Fruit fly (Drosophila melanogaster) Kc167 (cell line): ENCODE results near the gene CG8852.

Experiments used
- Myc ChIP-seq: fragments of >200 bp; optimal IDR thresholded peaks from 2 replicates; lab custom pipeline; 2017; ENCODE audit warnings: missing external identifiers
- insv ChIP-seq: fragments of >200 bp; optimal IDR thresholded peaks from 3 replicates; lab custom pipeline; 2018; ENCODE audit warnings: missing external identifiers

- TF ChIP-seq insv (lab: Kevin White, UChicago) (no peak), Myc (no peak)
Measured at dm6 chr2L:3475168-3475567, 49.8 kb upstream of the CG8852 start.
